Worm (Caenorhabditis elegans) whole organism, L4 larva: ENCODE results near the gene C44E12.1.

Experiments used
- ZK546.5 ChIP-seq, 2 experiments: sonication (generic microtip); optimal IDR thresholded peaks; 2 replicates each; lab custom pipeline; 2017; ENCODE audit warnings: missing biosample characterization in 2 of 2, missing genetic modification characterization in 2 of 2
- aha-1 ChIP-seq: fragments of 150-350 bp; peaks from one replicate; lab custom pipeline; 2014; ENCODE audit warnings: missing biosample characterization, missing genetic modification characterization
- attf-4 ChIP-seq: sonication (generic microtip); optimal IDR thresholded peaks from 3 replicates; lab custom pipeline; 2017; ENCODE audit warnings: missing biosample characterization, missing genetic modification characterization
- ces-1 ChIP-seq: fragments of 150-350 bp; sonication (generic microtip); optimal IDR thresholded peaks from 4 replicates; lab custom pipeline; 2014; ENCODE audit warnings: missing biosample characterization, missing genetic modification reagents, missing genetic modification characterization
- lsy-2 ChIP-seq, 2 experiments: fragments of 150-350 bp in 1 of 2; sonication (generic microtip) in 1 of 2; optimal IDR thresholded peaks; 2 replicates each; lab custom pipeline; 2014 to 2017; ENCODE audit warnings: missing biosample characterization in 2 of 2, missing genetic modification characterization in 2 of 2
- mxl-2 ChIP-seq: fragments of 200-800 bp; sonication (Bioruptor generic); conservative IDR thresholded peaks from 2 replicates; pipeline ENCODE4 v1.3.6; 2022; ENCODE audit warnings: missing genetic modification reagents, missing genetic modification characterization, missing compliant biosample characterization
- nhr-28 ChIP-seq: fragments of 150-350 bp; optimal IDR thresholded peaks from 2 replicates; lab custom pipeline; 2014; ENCODE audit warnings: missing biosample characterization, missing genetic modification characterization
- nhr-41 ChIP-seq: fragments of 200-800 bp; sonication (Bioruptor generic); IDR thresholded peaks from 2 replicates; pipeline ENCODE4 v1.3.6; 2022; ENCODE audit warnings: missing genetic modification reagents, missing genetic modification characterization, missing compliant biosample characterization
- pha-4 ChIP-seq, 2 experiments: fragments of 150-350 bp in 1 of 2; fragments of 200-800 bp in 1 of 2; sonication (Bioruptor generic) in 1 of 2; IDR thresholded peaks in 1 of 2; optimal IDR thresholded peaks in 1 of 2; 2 replicates each; pipeline versions ENCODE4 v1.3.6 to Lab custom; 2014 to 2022; ENCODE audit warnings: missing genetic modification characterization in 2 of 2, missing genetic modification reagents in 2 of 2, missing biosample characterization in 1 of 2, missing compliant biosample characterization in 1 of 2
- set-16 ChIP-seq: fragments of 200-800 bp; sonication (Bioruptor generic); IDR thresholded peaks from 2 replicates; pipeline ENCODE4 v1.3.6; 2022; ENCODE audit warnings: missing genetic modification reagents, missing genetic modification characterization, missing compliant biosample characterization
- unc-62 ChIP-seq, 3 experiments: fragments of 150-350 bp in 1 of 3; sonication (generic microtip); optimal IDR thresholded peaks in 2 of 3; peaks in 1 of 3; 1 replicate in 1 of 3; 2 replicates in 2 of 3; lab custom pipeline; 2014 to 2017; ENCODE audit warnings: missing biosample characterization in 3 of 3, missing genetic modification characterization in 3 of 3, missing genetic modification reagents in 3 of 3, missing genotype in 1 of 3

DNA sequence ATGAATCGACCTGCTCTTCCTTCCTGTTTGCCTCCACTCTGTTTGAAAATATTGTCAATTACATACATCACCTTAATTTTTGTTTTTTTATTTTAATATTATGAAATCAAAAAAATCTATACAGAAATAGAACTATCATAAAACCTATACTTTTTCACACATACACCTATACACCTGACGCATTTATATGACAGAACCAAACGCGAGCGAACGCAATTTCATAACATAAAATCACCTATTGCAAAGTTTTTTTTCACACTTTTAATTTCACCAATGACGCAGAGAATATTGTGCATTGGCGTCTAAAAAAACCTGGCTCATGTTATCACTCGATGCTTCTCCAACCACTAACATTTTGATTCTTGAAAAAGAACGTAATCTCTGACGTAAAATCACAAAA, 34.8 kb upstream of the C44E12.1 start:
- TF ChIP-seq set-16 (no peak), unc-62 (GFP tag; optimal IDR thresholded peaks at IDR 0.05 in 1 of 2; lab: Kevin White, UChicago) (no peak), unc-62 (tag; optimal IDR thresholded peaks at IDR 0.05; lab: Kevin White, UChicago) (no peak), lsy-2 (tag; optimal IDR thresholded peaks at IDR 0.05; lab: Kevin White, UChicago) (no peak), ces-1 (GFP tag; lab: Kevin White, UChicago) (no peak), ZK546.5 (tag; optimal IDR thresholded peaks at IDR 0.05; lab: Kevin White, UChicago) (no peak), aha-1 (tag; lab: Kevin White, UChicago) (no peak), attf-4 (tag; lab: Kevin White, UChicago) (no peak), pha-4 (GFP tag; IDR thresholded peaks at IDR 0.05; lab: Robert Waterston, UW) (no peak), pha-4 (tag; optimal IDR thresholded peaks at IDR 0.05; lab: Kevin White, UChicago) (no peak), nhr-41 (GFP tag; lab: Robert Waterston, UW) (no peak), mxl-2 (no peak), nhr-28 (tag; lab: Kevin White, UChicago) (no peak)
